Fruit fly (Drosophila melanogaster) S2 (cell line): ENCODE measurements around the gene CG12948.

Experiments
- CG8478 ChIP-seq: fragments of >200 bp; optimal IDR thresholded peaks from 2 replicates; lab custom pipeline; 2018
- CTCF ChIP-seq, 2 experiments: fragments of >200 bp; optimal IDR thresholded peaks; 2 replicates each; lab custom pipeline; 2018

dm6 chr3R:9791177-9791806 lies 43.7 kb upstream of the CG12948 start, which contains the start of the genes CG12945 and CG8507:
- TF ChIP-seq CG8478 (lab: Kevin White, UChicago) (no peak), CTCF (optimal IDR thresholded peaks at IDR 0.05; lab: Kevin White, UChicago) (no peak)
